Worm (Caenorhabditis elegans) whole organism, dauer: ENCODE measurements around the gene rpc-1.

Source experiments
- unc-62 ChIP-seq: sonication (generic microtip); optimal IDR thresholded peaks from 2 replicates; lab custom pipeline; 2017; ENCODE audit warnings: missing biosample characterization, missing genetic modification reagents, missing genetic modification characterization

rpc-1 gene

ce11 chrIV:7165723-7166122 lies at the start of gene rpc-1:
Gene rpc-1 (minus strand): TSS chrIV:7165748.
- TF ChIP-seq unc-62 (GFP tag; lab: Kevin White, UChicago), result no peak

ce11 chrIV:7212769-7213168 lies 47.2 kb upstream of the rpc-1 start:
- no peak for TF ChIP-seq unc-62 (GFP tag; lab: Kevin White, UChicago)

ce11 chrIV:7211313-7211712 lies 45.8 kb upstream of the rpc-1 start:
- TF ChIP-seq unc-62 (GFP tag; lab: Kevin White, UChicago), result no peak

- TF ChIP-seq unc-62 (GFP tag; lab: Kevin White, UChicago), result no peak
Observed at ce11 chrIV:7208961-7209360, 43.4 kb upstream of the rpc-1 start.

ce11 chrIV:7205969-7206368 lies 40.4 kb upstream of the rpc-1 start, which contains the start of gene kcc-1:
Gene kcc-1 (plus strand): TSS chrIV:7206269.
- no peak for TF ChIP-seq unc-62 (GFP tag; lab: Kevin White, UChicago)

ce11 chrIV:7203696-7204095 lies 38.1 kb upstream of the rpc-1 start, which contains the start of gene R13A1.3:
Gene R13A1.3 (plus strand): TSS chrIV:7203996.
- TF ChIP-seq unc-62 (GFP tag; lab: Kevin White, UChicago), result no peak

- no peak for TF ChIP-seq unc-62 (GFP tag; lab: Kevin White, UChicago)
Observed at ce11 chrIV:7196853-7197252, 31.3 kb upstream of the rpc-1 start, which contains the start of gene unc-8. Gene unc-8 (plus strand): TSS chrIV:7197153.

ce11 chrIV:7195734-7196133 lies 30.2 kb upstream of the rpc-1 start, which contains the start of gene best-16:
Gene best-16 (minus strand): TSS chrIV:7195834.
- no peak for TF ChIP-seq unc-62 (GFP tag; lab: Kevin White, UChicago)

ce11 chrIV:7191745-7192144 lies 26.2 kb upstream of the rpc-1 start, which contains the start of gene R13A1.5:
Gene R13A1.5 (minus strand): TSS chrIV:7191845.
- no peak for TF ChIP-seq unc-62 (GFP tag; lab: Kevin White, UChicago)

ce11 chrIV:7190409-7190808 lies 24.9 kb upstream of the rpc-1 start:
- TF ChIP-seq unc-62 (GFP tag; lab: Kevin White, UChicago), result no peak

- TF ChIP-seq unc-62 (GFP tag; lab: Kevin White, UChicago), result no peak
Observed at ce11 chrIV:7188528-7189422, 23.2 kb upstream of the rpc-1 start, which contains the start of gene srlf-7. Gene srlf-7 (plus strand): TSS chrIV:7189287.

- TF ChIP-seq unc-62 (GFP tag; lab: Kevin White, UChicago), result no peak
Observed at ce11 chrIV:7188030-7188429, 22.5 kb upstream of the rpc-1 start, which contains the start of gene C42D4.13. Gene C42D4.13 (minus strand): TSS chrIV:7188130.

ce11 chrIV:7186756-7187155 lies 21.2 kb upstream of the rpc-1 start, which contains the start of gene str-249:
Gene str-249 (minus strand): TSS chrIV:7186856.
- no peak for TF ChIP-seq unc-62 (GFP tag; lab: Kevin White, UChicago)

- no peak for TF ChIP-seq unc-62 (GFP tag; lab: Kevin White, UChicago)
Observed at ce11 chrIV:7184597-7184996, 19.0 kb upstream of the rpc-1 start, which contains the start of gene clec-179. Gene clec-179 (minus strand): TSS chrIV:7184697.

ce11 chrIV:7182818-7183217 lies 17.3 kb upstream of the rpc-1 start:
- no peak for TF ChIP-seq unc-62 (GFP tag; lab: Kevin White, UChicago)

- no peak for TF ChIP-seq unc-62 (GFP tag; lab: Kevin White, UChicago)
Observed at ce11 chrIV:7180304-7180703, 14.8 kb upstream of the rpc-1 start, which contains the start of gene cest-10. Gene cest-10 (plus strand): TSS chrIV:7180557.
